Fruit fly (Drosophila melanogaster) whole organism, embryonic: ENCODE results near the gene CG32625.

Experiments
- Atf6 ChIP-seq: fragments of 200-800 bp; sonication (Bioruptor generic); IDR thresholded peaks from 2 replicates; pipeline ENCODE4 v1.3.6; 2022; ENCODE audit warnings: missing biosample characterization, missing genetic modification characterization
- BEAF-32 ChIP-seq: fragments of 200-800 bp; sonication (Bioruptor generic); optimal IDR thresholded peaks from 3 replicates; lab custom pipeline; 2017; ENCODE audit warnings: missing biosample characterization, missing genetic modification characterization, mild to moderate bottlenecking, moderate library complexity, missing genetic modification reagents
- Blimp-1 ChIP-seq: fragments of 200-800 bp; sonication (Bioruptor generic); optimal IDR thresholded peaks from 3 replicates; lab custom pipeline; 2018; ENCODE audit warnings: missing biosample characterization, missing genetic modification characterization, mild to moderate bottlenecking, moderate library complexity, missing genetic modification reagents
- CG10209 ChIP-seq: fragments of 200-800 bp; sonication (Bioruptor generic); optimal IDR thresholded peaks from 3 replicates; lab custom pipeline; 2017; ENCODE audit warnings: missing biosample characterization, mild to moderate bottlenecking, missing genetic modification characterization, missing genetic modification reagents
- CG10959 ChIP-seq: fragments of 200-800 bp; sonication (Bioruptor generic); IDR thresholded peaks from 2 replicates; pipeline ENCODE4 v1.3.6; 2022; ENCODE audit warnings: missing biosample characterization, missing genetic modification characterization
- CG11560 ChIP-seq: fragments of 200-800 bp; sonication (Bioruptor generic); IDR thresholded peaks from 3 replicates; pipeline ENCODE4 v1.3.6; 2022; ENCODE audit warnings: missing biosample characterization, missing genetic modification characterization
- CG12219 ChIP-seq: fragments of 200-800 bp; sonication (Bioruptor generic); optimal IDR thresholded peaks from 3 replicates; lab custom pipeline; 2018; ENCODE audit warnings: missing biosample characterization, mild to moderate bottlenecking, missing genetic modification characterization
- CG15269 ChIP-seq: fragments of 200-800 bp; sonication (Bioruptor generic); optimal IDR thresholded peaks from 2 replicates; lab custom pipeline; 2018; ENCODE audit warnings: missing biosample characterization, mild to moderate bottlenecking, missing genetic modification characterization, moderate library complexity
- CG17612 ChIP-seq: fragments of 200-800 bp; sonication (Bioruptor generic); IDR thresholded peaks from 2 replicates; pipeline ENCODE4 v1.3.6; 2022; ENCODE audit warnings: missing biosample characterization, missing genetic modification characterization
- CG17829 ChIP-seq: fragments of 200-800 bp; optimal IDR thresholded peaks from 2 replicates; lab custom pipeline; 2019; ENCODE audit warnings: missing biosample characterization, mild to moderate bottlenecking, missing genetic modification characterization, moderate library complexity
- CG2116 ChIP-seq: fragments of 200-800 bp; sonication (Bioruptor generic); optimal IDR thresholded peaks from 3 replicates; lab custom pipeline; 2018; ENCODE audit warnings: missing biosample characterization, mild to moderate bottlenecking, missing genetic modification characterization
- CG30020 ChIP-seq: fragments of 200-800 bp; optimal IDR thresholded peaks from 2 replicates; lab custom pipeline; 2019; ENCODE audit warnings: missing biosample characterization, mild to moderate bottlenecking, missing genetic modification characterization, moderate library complexity
- CG32767 ChIP-seq: fragments of 200-800 bp; sonication (Bioruptor generic); IDR thresholded peaks from 2 replicates; pipeline ENCODE4 v1.3.6; 2022; ENCODE audit warnings: missing biosample characterization, missing genetic modification characterization
- CG32772 ChIP-seq: fragments of 200-800 bp; sonication (Bioruptor generic); IDR thresholded peaks from 2 replicates; pipeline ENCODE4 v1.3.6; 2022; ENCODE audit warnings: missing biosample characterization, missing genetic modification characterization
- CG4328 ChIP-seq: fragments of 200-800 bp; sonication (Bioruptor generic); optimal IDR thresholded peaks from 3 replicates; lab custom pipeline; 2017; ENCODE audit warnings: missing biosample characterization, missing genetic modification reagents, missing genetic modification characterization
- CG4617 ChIP-seq: fragments of 200-800 bp; sonication (Bioruptor generic); optimal IDR thresholded peaks from 3 replicates; lab custom pipeline; 2016; ENCODE audit warnings: missing biosample characterization, missing genetic modification characterization, borderline replicate concordance
- CG6683 ChIP-seq: fragments of 200-800 bp; sonication (Bioruptor generic); optimal IDR thresholded peaks from 2 replicates; lab custom pipeline; 2017; ENCODE audit warnings: missing biosample characterization, mild to moderate bottlenecking, missing genetic modification characterization, missing genetic modification reagents
- CG7372 ChIP-seq: fragments of 200-800 bp; sonication (Bioruptor generic); IDR thresholded peaks from 2 replicates; pipeline ENCODE4 v1.3.6; 2022; ENCODE audit warnings: missing biosample characterization, missing genetic modification characterization
- CG8944 ChIP-seq: fragments of 200-800 bp; sonication (Bioruptor generic); optimal IDR thresholded peaks from 3 replicates; lab custom pipeline; 2016; ENCODE audit warnings: missing biosample characterization, missing genetic modification characterization
- CG9727 ChIP-seq: fragments of 200-800 bp; sonication (Bioruptor generic); optimal IDR thresholded peaks from 3 replicates; lab custom pipeline; 2017; ENCODE audit warnings: missing biosample characterization, mild to moderate bottlenecking, missing genetic modification characterization
- CG9817 ChIP-seq: fragments of 200-800 bp; sonication (Bioruptor generic); optimal IDR thresholded peaks from 2 replicates; lab custom pipeline; 2018; ENCODE audit warnings: missing biosample characterization, mild to moderate bottlenecking, missing genetic modification characterization, moderate library complexity
- Deaf1 ChIP-seq: fragments of 200-800 bp; optimal IDR thresholded peaks from 3 replicates; lab custom pipeline; 2019; ENCODE audit warnings: missing biosample characterization, mild to moderate bottlenecking, missing genetic modification characterization, moderate library complexity
- Doc3 ChIP-seq: fragments of 200-800 bp; sonication (Bioruptor generic); IDR thresholded peaks from 3 replicates; pipeline ENCODE4 v1.3.6; 2022; ENCODE audit warnings: missing biosample characterization, missing genetic modification characterization; ENCODE audit not compliant: partially characterized antibody
- Dp ChIP-seq: fragments of 200-800 bp; sonication (Bioruptor generic); optimal IDR thresholded peaks from 2 replicates; lab custom pipeline; 2018; ENCODE audit warnings: missing biosample characterization, mild to moderate bottlenecking, missing genetic modification characterization, moderate library complexity
- Hr51 ChIP-seq, 2 experiments: fragments of 200-800 bp; sonication (Bioruptor generic); optimal IDR thresholded peaks; 2 replicates in 1 of 2; 3 replicates in 1 of 2; lab custom pipeline; 2016 to 2018; ENCODE audit warnings: missing biosample characterization in 2 of 2, missing genetic modification characterization in 2 of 2, mild to moderate bottlenecking in 1 of 2, moderate library complexity in 1 of 2
- MBD-R2 ChIP-seq: fragments of 200-800 bp; sonication (Bioruptor generic); IDR thresholded peaks from 2 replicates; pipeline ENCODE4 v1.3.6; 2022; ENCODE audit warnings: missing biosample characterization, missing genetic modification characterization
- Max ChIP-seq: fragments of 200-800 bp; sonication (Bioruptor generic); optimal IDR thresholded peaks from 2 replicates; lab custom pipeline; 2016; ENCODE audit warnings: missing biosample characterization, mild to moderate bottlenecking, missing genetic modification characterization
- Med ChIP-seq: fragments of 200-800 bp; sonication (Bioruptor generic); peaks from one replicate; lab custom pipeline; 2016; ENCODE audit warnings: missing biosample characterization, missing genetic modification characterization, mild to moderate bottlenecking, inconsistent platforms, moderate library complexity
- Meics ChIP-seq: fragments of 200-800 bp; sonication (Bioruptor generic); optimal IDR thresholded peaks from 2 replicates; lab custom pipeline; 2017; ENCODE audit warnings: missing biosample characterization, mild to moderate bottlenecking, missing genetic modification characterization
- Nf-YC ChIP-seq: fragments of 200-800 bp; optimal IDR thresholded peaks from 3 replicates; lab custom pipeline; 2019; ENCODE audit warnings: missing biosample characterization, mild to moderate bottlenecking, missing genetic modification characterization, moderate library complexity
- NfI ChIP-seq: fragments of 200-800 bp; sonication (Bioruptor generic); optimal IDR thresholded peaks from 3 replicates; lab custom pipeline; 2018; ENCODE audit warnings: missing biosample characterization, mild to moderate bottlenecking, missing genetic modification characterization, moderate library complexity
- Opbp ChIP-seq: fragments of 200-800 bp; sonication (Bioruptor generic); IDR thresholded peaks from 3 replicates; pipeline ENCODE4 v1.3.6; 2022; ENCODE audit warnings: missing biosample characterization, missing genetic modification characterization; ENCODE audit not compliant: partially characterized antibody
- Optix ChIP-seq: fragments of 200-800 bp; sonication (Bioruptor generic); IDR thresholded peaks from 3 replicates; pipeline ENCODE4 v1.3.6; 2022; ENCODE audit warnings: missing biosample characterization, missing genetic modification characterization
- Scr ChIP-seq: fragments of 200-800 bp; sonication (Bioruptor generic); IDR thresholded peaks from 2 replicates; pipeline ENCODE4 v1.3.6; 2022; ENCODE audit warnings: missing biosample characterization, missing genetic modification characterization; ENCODE audit not compliant: partially characterized antibody
- Six4 ChIP-seq: fragments of 200-800 bp; sonication (Bioruptor generic); optimal IDR thresholded peaks from 2 replicates; lab custom pipeline; 2016; ENCODE audit warnings: missing biosample characterization, missing genetic modification characterization
- Taf1 ChIP-seq: fragments of 200-800 bp; sonication (Bioruptor generic); IDR thresholded peaks from 2 replicates; pipeline ENCODE4 v1.3.6; 2022; ENCODE audit warnings: missing biosample characterization, missing genetic modification characterization
- bbx ChIP-seq: fragments of 200-800 bp; sonication (Bioruptor generic); IDR thresholded peaks from 2 replicates; pipeline ENCODE4 v1.3.6; 2022; ENCODE audit warnings: missing biosample characterization, missing genetic modification characterization; ENCODE audit not compliant: partially characterized antibody
- cg ChIP-seq: fragments of 200-800 bp; sonication (Bioruptor generic); optimal IDR thresholded peaks from 3 replicates; lab custom pipeline; 2019; ENCODE audit warnings: missing biosample characterization, mild to moderate bottlenecking, missing genetic modification characterization, moderate library complexity
- disco-r ChIP-seq: fragments of 200-800 bp; sonication (Bioruptor generic); optimal IDR thresholded peaks from 2 replicates; lab custom pipeline; 2016; ENCODE audit warnings: missing biosample characterization, missing genetic modification characterization
- gfzf ChIP-seq: fragments of 200-800 bp; sonication (Bioruptor generic); optimal IDR thresholded peaks from 2 replicates; lab custom pipeline; 2016; ENCODE audit warnings: missing biosample characterization, mild to moderate bottlenecking, missing genetic modification characterization, moderate library complexity
- hbn ChIP-seq: fragments of 200-800 bp; sonication (Bioruptor generic); IDR thresholded peaks from 2 replicates; pipeline ENCODE4 v1.3.6; 2022; ENCODE audit warnings: missing biosample characterization, missing genetic modification characterization; ENCODE audit not compliant: partially characterized antibody
- jigr1 ChIP-seq: fragments of 200-800 bp; sonication (Bioruptor generic); IDR thresholded peaks from 3 replicates; pipeline ENCODE4 v1.3.6; 2022; ENCODE audit warnings: missing biosample characterization, missing genetic modification characterization
- klu ChIP-seq: fragments of 200-800 bp; sonication (Bioruptor generic); IDR thresholded peaks from 2 replicates; pipeline ENCODE4 v1.3.6; 2022; ENCODE audit warnings: missing biosample characterization, missing genetic modification characterization
- odd ChIP-seq: fragments of 200-800 bp; sonication (Bioruptor generic); optimal IDR thresholded peaks from 2 replicates; lab custom pipeline; 2017; ENCODE audit warnings: missing biosample characterization, mild to moderate bottlenecking, missing genetic modification characterization
- sima ChIP-seq: fragments of 200-800 bp; sonication (Bioruptor generic); optimal IDR thresholded peaks from 2 replicates; lab custom pipeline; 2016; ENCODE audit warnings: missing biosample characterization, missing genetic modification characterization
- ssp ChIP-seq: fragments of 200-800 bp; sonication (Bioruptor generic); IDR thresholded peaks from 2 replicates; pipeline ENCODE4 v1.3.6; 2022; ENCODE audit warnings: missing biosample characterization, missing genetic modification characterization
- stwl ChIP-seq: fragments of 200-800 bp; sonication (Bioruptor generic); optimal IDR thresholded peaks from 3 replicates; lab custom pipeline; 2018; ENCODE audit warnings: missing biosample characterization, mild to moderate bottlenecking, missing genetic modification characterization, moderate library complexity
- tx ChIP-seq: fragments of 200-800 bp; sonication (Bioruptor generic); optimal IDR thresholded peaks from 2 replicates; lab custom pipeline; 2016; ENCODE audit warnings: missing biosample characterization, missing genetic modification characterization
- unpg ChIP-seq: fragments of 200-800 bp; sonication (Bioruptor generic); optimal IDR thresholded peaks from 3 replicates; lab custom pipeline; 2018; ENCODE audit warnings: missing biosample characterization, mild to moderate bottlenecking, missing genetic modification characterization, moderate library complexity

CG32625 gene

DNA sequence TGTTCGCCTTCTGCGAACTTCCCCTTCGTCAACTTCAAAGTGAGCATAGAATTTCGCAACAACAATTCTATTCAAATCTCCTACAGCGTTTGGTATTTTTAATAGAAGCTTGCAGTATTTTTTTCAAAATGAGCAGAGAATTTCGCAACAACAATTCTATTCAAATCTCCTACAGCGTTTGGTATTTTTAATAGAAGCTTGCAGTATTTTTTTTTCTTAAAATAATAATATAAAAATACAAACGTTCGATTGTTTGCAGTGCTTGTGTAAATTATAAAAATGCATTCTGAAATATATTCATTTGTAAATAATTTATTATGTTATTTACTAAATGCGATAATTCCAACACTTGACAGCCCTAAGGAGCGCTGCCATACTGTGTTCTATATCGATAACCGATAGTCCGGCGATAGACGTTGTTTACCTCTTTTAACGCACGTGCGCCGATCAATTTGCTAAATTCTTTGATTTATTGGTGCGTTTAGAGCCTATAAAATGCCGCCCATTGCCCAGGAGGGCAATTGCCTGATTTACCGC is at the start of gene CG32625, which contains the start of gene Rtc1 (continued):
- TF ChIP-seq BEAF-32 (peak; percentile 60), CG32767 (GFP tag; lab: Robert Waterston, UW) (no peak), CG9727 (GFP tag; lab: Kevin White, UChicago) (peak; percentile 33), tx (GFP tag; lab: Kevin White, UChicago) (no peak), unpg (GFP tag; lab: Kevin White, UChicago) (peak; percentile 61), CG12219 (GFP tag; lab: Kevin White, UChicago) (no peak), Doc3 (GFP tag; lab: Robert Waterston, UW) (peak; percentile 34; the same call in 1 of the 3 replicates), CG30020 (peak; percentile 31), MBD-R2 (peak; percentile 60), CG8944 (GFP tag; lab: Kevin White, UChicago) (no peak), stwl (tag; lab: Kevin White, UChicago) (peak; percentile 74), Meics (GFP tag; lab: Kevin White, UChicago) (peak; percentile 49), CG4328 (GFP tag; lab: Kevin White, UChicago) (peak; percentile 5), Scr (GFP tag; lab: Robert Waterston, UW) (peak; percentile 63), Med (GFP tag; lab: Kevin White, UChicago) (peak; percentile 69), Taf1 (peak; percentile 36; the same call in 1 of the 2 replicates), CG11560 (no peak), Nf-YC (peak; percentile 53), CG4617 (GFP tag; lab: Kevin White, UChicago) (peak; percentile 1), CG17829 (tag; lab: Kevin White, UChicago) (peak; percentile 72), Dp (GFP tag; lab: Kevin White, UChicago) (peak; percentile 50), sima (GFP tag; lab: Kevin White, UChicago) (no peak), Opbp (GFP tag; lab: Robert Waterston, UW) (peak; percentile 51; the same call in 2 of the 3 replicates), disco-r (GFP tag; lab: Kevin White, UChicago) (no peak), odd (GFP tag; lab: Kevin White, UChicago) (peak; percentile 8), Hr51 (GFP tag; optimal IDR thresholded peaks at IDR 0.05; lab: Kevin White, UChicago) (peak in 1 of 2 experiments; percentile 67), ssp (GFP tag; lab: Robert Waterston, UW) (no peak), CG9817 (tag; lab: Kevin White, UChicago) (peak; percentile 53), CG2116 (peak; percentile 43), Atf6 (GFP tag; lab: Robert Waterston, UW) (0 out of 2 replicates have a peak, but pooled peaks have one; percentile 30), cg (GFP tag; lab: Kevin White, UChicago) (no peak), NfI (peak; percentile 40), Blimp-1 (peak; percentile 52), CG32772 (GFP tag; lab: Robert Waterston, UW) (no peak), CG15269 (tag; lab: Kevin White, UChicago) (peak; percentile 68), hbn (peak; percentile 24; the same call in 1 of the 2 replicates), Six4 (GFP tag; lab: Kevin White, UChicago) (peak; percentile 16), gfzf (GFP tag; lab: Kevin White, UChicago) (peak; percentile 50), Max (GFP tag; lab: Kevin White, UChicago) (peak; percentile 73), jigr1 (GFP tag; lab: Robert Waterston, UW) (no peak), CG10959 (GFP tag; lab: Robert Waterston, UW) (no peak), CG17612 (GFP tag; lab: Robert Waterston, UW) (no peak), klu (no peak), CG7372 (GFP tag; lab: Robert Waterston, UW) (no peak), Deaf1 (tag; lab: Kevin White, UChicago) (peak; percentile 22), CG6683 (GFP tag; lab: Kevin White, UChicago) (peak; percentile 1), CG10209 (GFP tag; lab: Kevin White, UChicago) (no peak), Optix (no peak), bbx (GFP tag; lab: Robert Waterston, UW) (peak; percentile 45)
